Worm (Caenorhabditis elegans): ENCODE results near the gene C44H4.8.

DNA sequence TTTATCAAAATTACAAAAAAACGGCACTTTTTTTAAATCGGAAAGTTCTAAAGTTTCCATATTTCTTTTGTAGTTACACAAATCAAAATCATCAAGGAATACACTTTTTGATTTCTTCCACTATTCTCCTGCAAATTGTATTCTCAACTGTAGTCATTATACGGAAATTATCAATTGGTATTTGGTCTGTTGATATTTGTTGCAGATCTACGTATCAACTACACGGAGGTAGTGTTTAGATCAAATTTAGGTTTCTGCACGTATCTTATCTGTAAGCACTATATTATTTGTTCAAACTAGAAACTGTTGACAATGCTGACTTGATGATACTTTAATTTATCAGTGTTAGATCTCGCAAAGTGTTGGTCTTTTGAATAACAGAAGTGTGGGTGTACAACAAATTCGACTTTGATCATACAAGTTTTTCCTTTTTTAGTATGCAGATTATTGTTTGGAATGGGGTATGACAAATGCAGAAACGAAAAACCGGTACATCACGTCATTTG, 26.6 kb upstream of the C44H4.8 start:
- TF ChIP-seq pqm-1 (tag; optimal IDR thresholded peaks at IDR 0.05) (no peak), elt-3 (tag; optimal IDR thresholded peaks at IDR 0.05) (no peak), nhr-28 (tag; optimal IDR thresholded peaks at IDR 0.05) (no peak), ceh-8 (GFP tag; optimal IDR thresholded peaks at IDR 0.05) (no peak), C34B4.2 (tag; optimal IDR thresholded peaks at IDR 0.05) (no peak), skn-1 (tag; optimal IDR thresholded peaks at IDR 0.05) (no peak), ceh-63 (GFP tag; optimal IDR thresholded peaks at IDR 0.05) (no peak), dpl-1 (GFP tag; optimal IDR thresholded peaks at IDR 0.05) (no peak), nhr-237 (tag; optimal IDR thresholded peaks at IDR 0.05) (no peak), isw-1 (GFP tag; IDR thresholded peaks at IDR 0.05) (no peak), nhr-76 (tag; optimal IDR thresholded peaks at IDR 0.05) (no peak)

Measured in whole organism, L1 larva.